Fruit fly (Drosophila melanogaster) Kc167 (cell line): ENCODE measurements around the gene CG33272.

Experiments
- Myc ChIP-seq: fragments of >200 bp; optimal IDR thresholded peaks from 2 replicates; lab custom pipeline; 2017; ENCODE audit warnings: missing external identifiers
- h ChIP-seq: fragments of >200 bp; optimal IDR thresholded peaks from 3 replicates; lab custom pipeline; 2018; ENCODE audit warnings: missing external identifiers
- insv ChIP-seq: fragments of >200 bp; optimal IDR thresholded peaks from 3 replicates; lab custom pipeline; 2018; ENCODE audit warnings: missing external identifiers
- psq ChIP-seq: fragments of >200 bp; optimal IDR thresholded peaks from 2 replicates; lab custom pipeline; 2017; ENCODE audit warnings: missing external identifiers

- TF ChIP-seq Myc (lab: Kevin White, UChicago) (no peak), psq (lab: Kevin White, UChicago) (no peak), h (lab: Kevin White, UChicago) (no peak), insv (lab: Kevin White, UChicago) (no peak)
These were observed 1.5 kb upstream of the CG33272 start, which contains the start of gene Sgs3 for dm6 chr3L:11511921-11512320.
